Worm (Caenorhabditis elegans) whole organism, L4/young adult: ENCODE data around the gene dnj-18.
"Not testable (repeated sequence)": the region's sequence is repeated elsewhere in the genome, so short reads cannot be mapped to it uniquely, and the experiment has no call there.

ENCODE experiments used
- W03F9.2 ChIP-seq: fragments of 150-350 bp; optimal IDR thresholded peaks from 2 replicates; lab custom pipeline; 2014; ENCODE audit warnings: missing biosample characterization, missing genetic modification characterization
- dao-5 ChIP-seq: sonication (generic microtip); optimal IDR thresholded peaks from 2 replicates; lab custom pipeline; 2016; ENCODE audit warnings: missing genotype, missing genetic modification characterization, moderate library complexity, missing compliant biosample characterization
- him-1 ChIP-seq: sonication (generic microtip); optimal IDR thresholded peaks from 2 replicates; lab custom pipeline; 2016; ENCODE audit warnings: missing genotype, missing genetic modification reagents, missing genetic modification characterization, missing compliant biosample characterization

The dnj-18 gene

ce11 chrIII:4708909-4709308, 11.0 kb downstream of the dnj-18 start, which contains the start of gene T04A8.18:
Gene T04A8.18, plus strand, starts transcription at chrIII:4709209.
- TF ChIP-seq W03F9.2 (no peak), him-1 (tag; lab: Kevin White, UChicago) (no peak), dao-5 (tag; lab: Kevin White, UChicago) (no peak)

DNA sequence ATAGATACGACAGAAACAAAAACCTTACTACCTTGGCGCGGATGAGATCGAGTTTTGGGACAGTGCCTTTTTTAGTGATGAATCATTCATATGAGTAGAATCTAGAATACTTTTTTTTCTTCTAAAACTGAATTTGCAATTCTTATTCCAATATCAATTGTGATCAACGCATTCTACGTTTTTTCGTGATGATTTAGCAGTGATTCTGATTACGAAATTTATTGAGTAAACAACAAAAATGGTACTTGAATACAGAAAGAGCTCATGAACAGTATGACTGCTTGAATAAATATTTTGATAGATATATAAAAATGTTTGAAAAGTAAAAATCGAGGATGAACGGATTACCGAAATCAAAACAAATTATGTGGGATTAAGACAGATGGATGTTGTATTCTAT, 17.2 kb downstream of the dnj-18 start, which contains the start of gene him-18:
him-18 (minus strand) TSS at position 101 of the 400 bp plus-strand sequence.
- TF ChIP-seq him-1 (tag; lab: Kevin White, UChicago): no peak
- no peak for TF ChIP-seq W03F9.2
- no peak for TF ChIP-seq dao-5 (tag; lab: Kevin White, UChicago)

DNA sequence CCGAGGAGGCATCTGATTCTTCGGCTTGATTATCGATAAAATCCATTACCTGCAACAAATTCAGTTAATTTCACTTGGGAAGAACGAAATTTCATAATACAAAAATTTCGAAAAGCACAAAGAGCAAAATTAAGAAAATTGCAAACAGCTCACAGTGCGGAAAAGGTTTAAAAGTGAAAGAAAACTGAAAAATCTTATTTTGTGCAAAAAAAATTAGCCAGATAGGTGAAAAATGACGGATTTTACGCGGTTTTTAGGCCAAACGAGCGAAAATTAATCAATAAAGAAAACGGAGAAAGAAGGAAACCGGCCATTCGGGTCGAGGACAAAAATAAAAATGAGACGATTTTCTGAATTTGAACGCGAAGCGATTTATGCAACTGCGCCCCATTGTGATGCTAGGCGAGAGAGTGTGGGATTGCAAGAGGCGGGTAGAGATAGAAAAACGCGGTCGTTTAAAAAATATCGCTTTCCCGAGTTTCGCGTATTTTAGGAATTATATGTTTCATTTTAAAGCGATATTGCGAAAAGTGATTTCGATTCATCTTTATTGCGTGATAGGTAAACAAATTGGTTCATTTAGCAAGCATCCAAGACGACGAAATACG, 22.8 kb downstream of the dnj-18 start, which contains the start of gene emb-5:
emb-5 (minus strand) TSS at position 51 of the 608 bp plus-strand sequence.
- TF ChIP-seq dao-5 (tag; lab: Kevin White, UChicago) (no peak), W03F9.2 (no peak), him-1 (tag; lab: Kevin White, UChicago) (no peak)

ce11 chrIII:4721750-4722149, 23.8 kb downstream of the dnj-18 start, which contains the start of gene acy-1:
Gene acy-1, plus strand, starts transcription at chrIII:4722095.
- TF ChIP-seq W03F9.2: no peak
- TF ChIP-seq him-1 (tag; lab: Kevin White, UChicago): peak; percentile 70

DNA sequence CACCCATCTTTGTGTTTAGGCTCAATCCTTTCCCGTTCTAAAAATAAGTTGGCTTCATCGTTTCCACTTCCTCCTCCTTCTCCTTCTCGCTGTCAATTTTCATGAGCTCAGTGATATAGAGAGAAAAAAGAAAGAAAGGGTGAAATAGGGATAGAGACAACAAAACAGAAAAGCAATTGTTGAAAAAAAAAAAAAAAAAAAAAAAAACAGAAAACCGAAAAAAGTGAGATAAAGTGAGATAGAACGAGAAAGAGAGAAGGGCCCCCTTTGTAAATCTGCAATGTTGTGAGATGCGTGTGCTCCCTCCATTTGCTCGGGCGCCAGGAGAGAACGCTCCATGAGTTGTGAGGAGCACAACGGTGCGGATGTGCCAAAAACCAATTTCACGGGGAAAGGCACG, 26.0 kb downstream of the dnj-18 start:
- TF ChIP-seq him-1 (tag; lab: Kevin White, UChicago) (peak; percentile 13), dao-5 (tag; lab: Kevin White, UChicago) (no peak)

- TF ChIP-seq dao-5 (tag; lab: Kevin White, UChicago) (no peak), W03F9.2 (no peak), him-1 (tag; lab: Kevin White, UChicago) (no peak)
These were observed 33.5 kb downstream of the dnj-18 start, which contains the start of gene F17C8.3 for ce11 chrIII:4731295-4731988. Gene F17C8.3, plus strand, starts transcription at chrIII:4731938.

DNA sequence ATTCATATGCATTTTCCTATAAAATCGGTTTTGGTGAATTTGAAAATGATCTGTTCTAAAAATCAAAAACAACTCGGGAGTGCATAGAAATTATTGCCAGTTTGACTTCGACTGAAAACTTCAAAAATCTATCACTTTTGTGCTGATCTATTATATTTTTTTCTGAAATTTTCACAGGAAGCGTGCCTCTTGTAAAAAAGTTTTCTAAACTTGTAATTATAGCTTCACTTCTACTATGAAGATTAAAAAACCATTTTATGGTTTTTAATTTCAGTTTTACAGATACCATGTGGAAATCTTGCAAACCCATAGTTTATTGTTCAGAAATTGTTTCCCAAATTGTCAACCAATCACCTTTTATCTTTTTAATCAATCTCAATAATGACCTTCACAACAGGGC, 36.1 kb downstream of the dnj-18 start, which contains the start of gene F17C8.9:
F17C8.9 (plus strand) TSS at position 301 of the 400 bp plus-strand sequence.
- no peak for TF ChIP-seq dao-5 (tag; lab: Kevin White, UChicago)

- no peak for TF ChIP-seq dao-5 (tag; lab: Kevin White, UChicago)
- TF ChIP-seq W03F9.2: no peak
- TF ChIP-seq him-1 (tag; lab: Kevin White, UChicago): no peak
These were observed 37.5 kb downstream of the dnj-18 start, which contains the start of gene F17C8.7 for ce11 chrIII:4735443-4735842. Gene F17C8.7, plus strand, starts transcription at chrIII:4735743.

DNA sequence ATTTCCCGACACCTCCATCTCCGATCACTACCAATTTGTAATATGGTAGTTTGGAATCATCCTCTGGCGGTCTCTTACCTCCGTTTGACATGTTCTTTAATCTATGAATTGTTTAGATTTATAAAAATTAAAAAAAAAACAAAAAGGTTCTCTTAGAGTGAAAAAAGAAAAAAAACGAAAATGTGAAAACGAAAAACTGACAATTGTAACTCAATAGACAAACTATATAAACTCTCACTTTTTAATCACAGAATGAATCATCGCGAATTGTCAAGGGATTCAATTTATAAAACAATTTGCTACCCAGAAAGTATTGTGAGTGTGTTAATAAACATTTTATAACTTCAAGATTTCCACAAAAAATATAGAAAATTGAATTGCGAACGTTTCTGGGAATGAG, 42.1 kb downstream of the dnj-18 start, which contains the start of gene ras-2:
ras-2 (minus strand) TSS at position 101 of the 400 bp plus-strand sequence.
- TF ChIP-seq dao-5 (tag; lab: Kevin White, UChicago) (no peak), him-1 (tag; lab: Kevin White, UChicago) (no peak), W03F9.2 (no peak)

- TF ChIP-seq W03F9.2 (peak; percentile 8), him-1 (tag; lab: Kevin White, UChicago) (no peak), dao-5 (tag; lab: Kevin White, UChicago) (no peak)
These were observed 42.9 kb downstream of the dnj-18 start for ce11 chrIII:4740820-4741219.

ce11 chrIII:4742620-4743019, 44.7 kb downstream of the dnj-18 start, which contains the start of gene twk-6:
Gene twk-6, plus strand, starts transcription at chrIII:4742920.
- not testable (repeated sequence) for TF ChIP-seq him-1 (tag; lab: Kevin White, UChicago); W03F9.2; dao-5 (tag; lab: Kevin White, UChicago)

DNA sequence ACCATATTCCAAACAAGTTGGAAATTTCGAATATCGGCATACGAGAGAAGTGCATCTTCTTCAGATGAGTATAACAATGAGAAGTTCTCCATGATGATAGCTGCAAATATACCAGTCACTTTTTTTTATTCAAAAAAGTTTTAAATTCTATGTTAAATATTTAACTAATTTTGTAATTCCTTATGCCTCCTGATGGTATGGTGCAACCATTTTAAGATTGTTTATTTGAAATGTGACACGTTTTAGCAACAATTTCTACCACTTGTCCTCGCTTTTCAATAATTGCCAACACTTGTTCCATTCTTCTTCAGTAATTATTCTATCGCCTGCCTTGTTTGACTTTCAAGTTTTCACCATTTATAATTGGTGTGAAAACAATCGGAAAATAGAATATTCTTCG, 48.0 kb downstream of the dnj-18 start, which contains the start of gene F17C8.6:
F17C8.6 (minus strand) TSS at position 101 of the 400 bp plus-strand sequence.
- TF ChIP-seq W03F9.2 (no peak), dao-5 (tag; lab: Kevin White, UChicago) (no peak), him-1 (tag; lab: Kevin White, UChicago) (no peak)

ce11 chrIII:4748109-4748508, 50.2 kb downstream of the dnj-18 start, which contains the start of gene col-89:
Gene col-89, plus strand, starts transcription at chrIII:4748127.
- no peak for TF ChIP-seq dao-5 (tag; lab: Kevin White, UChicago)
- no peak for TF ChIP-seq him-1 (tag; lab: Kevin White, UChicago)
- no peak for TF ChIP-seq W03F9.2

DNA sequence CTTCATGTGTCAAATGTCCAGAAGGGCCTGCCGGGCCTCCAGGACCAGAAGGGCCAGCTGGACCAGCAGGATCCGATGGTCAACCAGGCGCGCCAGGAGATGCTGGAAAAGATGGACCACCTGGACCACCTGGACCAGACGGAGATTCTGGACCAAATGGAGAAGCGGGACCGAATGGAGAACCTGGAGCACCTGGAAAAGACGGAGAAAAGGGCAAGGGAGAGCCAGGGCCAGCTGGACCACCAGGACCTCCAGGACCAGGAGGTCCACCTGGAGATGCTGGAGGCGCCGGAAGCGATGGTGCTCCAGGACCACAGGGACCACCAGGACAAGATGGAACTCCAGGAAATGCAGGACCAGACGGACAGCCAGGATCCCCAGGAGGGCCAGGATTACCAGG, 50.7 kb downstream of the dnj-18 start:
- TF ChIP-seq him-1 (tag; lab: Kevin White, UChicago) (no peak), W03F9.2 (no peak), dao-5 (tag; lab: Kevin White, UChicago) (no peak)
